Fruit fly (Drosophila melanogaster) whole organism, embryonic: ENCODE results near the gene Prosbeta2.

Source experiments
- CG10147 ChIP-seq: fragments of 200-800 bp; sonication (Bioruptor generic); optimal IDR thresholded peaks from 2 replicates; lab custom pipeline; 2019; ENCODE audit warnings: missing biosample characterization, mild to moderate bottlenecking, missing genetic modification characterization, moderate library complexity
- CG10321 ChIP-seq: fragments of 200-800 bp; sonication (Bioruptor generic); IDR thresholded peaks from 2 replicates; pipeline ENCODE4 v1.3.6; 2022; ENCODE audit warnings: missing biosample characterization, missing genetic modification characterization
- CG11723 ChIP-seq: fragments of 200-800 bp; sonication (Bioruptor generic); optimal IDR thresholded peaks from 2 replicates; lab custom pipeline; 2017; ENCODE audit warnings: missing biosample characterization, mild to moderate bottlenecking, missing genetic modification characterization
- CG12104 ChIP-seq: fragments of 200-800 bp; sonication (Bioruptor generic); optimal IDR thresholded peaks from 3 replicates; lab custom pipeline; 2016; ENCODE audit warnings: missing biosample characterization, missing genetic modification characterization
- CG12219 ChIP-seq: fragments of 200-800 bp; sonication (Bioruptor generic); optimal IDR thresholded peaks from 3 replicates; lab custom pipeline; 2018; ENCODE audit warnings: missing biosample characterization, mild to moderate bottlenecking, missing genetic modification characterization
- CG15269 ChIP-seq: fragments of 200-800 bp; sonication (Bioruptor generic); optimal IDR thresholded peaks from 2 replicates; lab custom pipeline; 2018; ENCODE audit warnings: missing biosample characterization, mild to moderate bottlenecking, missing genetic modification characterization, moderate library complexity
- CG1529 ChIP-seq: fragments of 200-800 bp; sonication (Bioruptor generic); optimal IDR thresholded peaks from 3 replicates; lab custom pipeline; 2018; ENCODE audit warnings: missing biosample characterization, missing genetic modification characterization
- CG17361 ChIP-seq: fragments of 200-800 bp; sonication (Bioruptor generic); IDR thresholded peaks from 3 replicates; pipeline ENCODE4 v1.3.6; 2022; ENCODE audit warnings: missing biosample characterization, missing genetic modification characterization
- CG17829 ChIP-seq: fragments of 200-800 bp; optimal IDR thresholded peaks from 2 replicates; lab custom pipeline; 2019; ENCODE audit warnings: missing biosample characterization, mild to moderate bottlenecking, missing genetic modification characterization, moderate library complexity
- CG18011 ChIP-seq: fragments of 200-800 bp; sonication (Bioruptor generic); optimal IDR thresholded peaks from 2 replicates; lab custom pipeline; 2017; ENCODE audit warnings: missing biosample characterization, missing genetic modification characterization, mild to moderate bottlenecking, moderate library complexity, missing genotype
- CG18619 ChIP-seq: fragments of 200-800 bp; sonication (Bioruptor generic); optimal IDR thresholded peaks from 3 replicates; lab custom pipeline; 2017; ENCODE audit warnings: missing biosample characterization, mild to moderate bottlenecking, missing genetic modification characterization
- CG2712 ChIP-seq: fragments of 200-800 bp; optimal IDR thresholded peaks from 3 replicates; lab custom pipeline; 2019; ENCODE audit warnings: missing biosample characterization, mild to moderate bottlenecking, missing genetic modification characterization, moderate library complexity
- CG30431 ChIP-seq: fragments of 200-800 bp; sonication (Bioruptor generic); optimal IDR thresholded peaks from 2 replicates; lab custom pipeline; 2017; ENCODE audit warnings: missing biosample characterization, missing genetic modification characterization
- CG31388 ChIP-seq: fragments of 200-800 bp; sonication (Bioruptor generic); optimal IDR thresholded peaks from 2 replicates; lab custom pipeline; 2016; ENCODE audit warnings: missing biosample characterization, missing genetic modification characterization
- CG3281 ChIP-seq: fragments of 200-800 bp; sonication (Bioruptor generic); optimal IDR thresholded peaks from 3 replicates; lab custom pipeline; 2017; ENCODE audit warnings: missing biosample characterization, mild to moderate bottlenecking, missing genetic modification characterization
- CG33557 ChIP-seq: fragments of 200-800 bp; sonication (Bioruptor generic); optimal IDR thresholded peaks from 2 replicates; lab custom pipeline; 2019; ENCODE audit warnings: missing biosample characterization, mild to moderate bottlenecking, missing genetic modification characterization, moderate library complexity
- CG4730 ChIP-seq: fragments of 200-800 bp; sonication (Bioruptor generic); IDR thresholded peaks from 2 replicates; pipeline ENCODE4 v1.3.6; 2022; ENCODE audit warnings: missing biosample characterization, missing genetic modification characterization
- CG6689 ChIP-seq: fragments of 200-800 bp; sonication (Bioruptor generic); IDR thresholded peaks from 2 replicates; pipeline ENCODE4 v1.3.6; 2022; ENCODE audit warnings: missing biosample characterization, missing genetic modification characterization
- CG7556 ChIP-seq: fragments of 200-800 bp; sonication (Bioruptor generic); optimal IDR thresholded peaks from 2 replicates; lab custom pipeline; 2017; ENCODE audit warnings: missing biosample characterization, mild to moderate bottlenecking, missing genetic modification characterization
- CG8089 ChIP-seq: fragments of 200-800 bp; sonication (Bioruptor generic); optimal IDR thresholded peaks from 3 replicates; lab custom pipeline; 2016; ENCODE audit warnings: missing biosample characterization, missing genetic modification characterization
- Dbx ChIP-seq: fragments of 200-800 bp; sonication (Bioruptor generic); IDR thresholded peaks from 3 replicates; pipeline ENCODE4 v1.3.6; 2022; ENCODE audit warnings: missing biosample characterization, missing genetic modification characterization
- Fer2 ChIP-seq: fragments of 200-800 bp; sonication (Bioruptor generic); optimal IDR thresholded peaks from 2 replicates; lab custom pipeline; 2018; ENCODE audit warnings: missing biosample characterization, mild to moderate bottlenecking, missing genetic modification characterization, moderate library complexity
- HHEX ChIP-seq: fragments of 200-800 bp; sonication (Bioruptor generic); optimal IDR thresholded peaks from 3 replicates; lab custom pipeline; 2017; ENCODE audit warnings: missing biosample characterization, mild to moderate bottlenecking, missing genetic modification characterization, missing genetic modification reagents
- Hand ChIP-seq: fragments of 200-800 bp; sonication (Bioruptor generic); optimal IDR thresholded peaks from 2 replicates; lab custom pipeline; 2017; ENCODE audit warnings: mild to moderate bottlenecking, missing biosample characterization, missing genetic modification reagents, missing genetic modification characterization
- Mad ChIP-seq: fragments of 200-800 bp; sonication (Bioruptor generic); optimal IDR thresholded peaks from 2 replicates; lab custom pipeline; 2016; ENCODE audit warnings: missing biosample characterization, missing genetic modification characterization
- Med ChIP-seq: fragments of 200-800 bp; sonication (Bioruptor generic); peaks from one replicate; lab custom pipeline; 2016; ENCODE audit warnings: missing biosample characterization, missing genetic modification characterization, mild to moderate bottlenecking, inconsistent platforms, moderate library complexity
- NC2β ChIP-seq: fragments of 200-800 bp; sonication (Bioruptor generic); optimal IDR thresholded peaks from 2 replicates; lab custom pipeline; 2016; ENCODE audit warnings: missing biosample characterization, missing genetic modification characterization
- Nf-YA ChIP-seq: fragments of 200-800 bp; sonication (Bioruptor generic); IDR thresholded peaks from 2 replicates; pipeline ENCODE4 v1.3.6; 2022; ENCODE audit warnings: missing biosample characterization, missing genetic modification characterization
- Rfx ChIP-seq: fragments of 200-800 bp; sonication (Bioruptor generic); IDR thresholded peaks from 2 replicates; pipeline ENCODE4 v1.3.6; 2022; ENCODE audit warnings: missing biosample characterization, missing genetic modification characterization
- Sox100B ChIP-seq: fragments of 200-800 bp; sonication (Bioruptor generic); optimal IDR thresholded peaks from 3 replicates; lab custom pipeline; 2018; ENCODE audit warnings: missing biosample characterization, mild to moderate bottlenecking, missing genetic modification characterization
- Sox102F ChIP-seq: fragments of 200-800 bp; sonication (Bioruptor generic); optimal IDR thresholded peaks from 2 replicates; lab custom pipeline; 2018; ENCODE audit warnings: missing biosample characterization, mild to moderate bottlenecking, missing genetic modification characterization, moderate library complexity
- Tbp ChIP-seq: fragments of >200 bp; optimal IDR thresholded peaks from 2 replicates; lab custom pipeline; 2018; ENCODE audit warnings: missing biosample characterization, missing genetic modification characterization
- amos ChIP-seq: fragments of 200-800 bp; sonication (Bioruptor generic); IDR thresholded peaks from 2 replicates; pipeline ENCODE4 v1.3.6; 2022; ENCODE audit warnings: missing biosample characterization, missing genetic modification characterization; ENCODE audit not compliant: partially characterized antibody
- ap ChIP-seq: fragments of 200-800 bp; sonication (Bioruptor generic); IDR thresholded peaks from 2 replicates; pipeline ENCODE4 v1.3.6; 2022; ENCODE audit warnings: missing biosample characterization, missing genetic modification characterization
- ash1 ChIP-seq: fragments of 200-800 bp; sonication (Bioruptor generic); optimal IDR thresholded peaks from 2 replicates; lab custom pipeline; 2018; ENCODE audit warnings: missing biosample characterization, mild to moderate bottlenecking, missing genetic modification characterization
- ato ChIP-seq: fragments of 200-800 bp; sonication (Bioruptor generic); IDR thresholded peaks from 2 replicates; pipeline ENCODE4 v1.3.6; 2022; ENCODE audit warnings: missing biosample characterization, missing genetic modification characterization; ENCODE audit not compliant: partially characterized antibody
- cad ChIP-seq: fragments of >200 bp; optimal IDR thresholded peaks from 2 replicates; lab custom pipeline; 2017; ENCODE audit warnings: missing biosample characterization, missing genetic modification characterization
- crol ChIP-seq: fragments of 200-800 bp; sonication (Bioruptor generic); IDR thresholded peaks from 2 replicates; pipeline ENCODE4 v1.3.6; 2022; ENCODE audit warnings: missing biosample characterization, missing genetic modification characterization
- fd3F ChIP-seq: fragments of 200-800 bp; sonication (Bioruptor generic); optimal IDR thresholded peaks from 2 replicates; lab custom pipeline; 2018; ENCODE audit warnings: missing biosample characterization, mild to moderate bottlenecking, missing genetic modification characterization, moderate library complexity
- hkb ChIP-seq, 2 experiments: fragments of 200-800 bp in 1 of 2; fragments of >200 bp in 1 of 2; sonication (Bioruptor generic) in 1 of 2; IDR thresholded peaks in 1 of 2; optimal IDR thresholded peaks in 1 of 2; 2 replicates each; pipeline versions ENCODE4 v1.3.6 to Lab custom; 2017 to 2022; ENCODE audit warnings: missing biosample characterization in 1 of 2, missing genetic modification characterization in 1 of 2
- kah ChIP-seq: fragments of 200-800 bp; sonication (Bioruptor generic); optimal IDR thresholded peaks from 2 replicates; lab custom pipeline; 2018; ENCODE audit warnings: missing biosample characterization, mild to moderate bottlenecking, missing genetic modification characterization
- lola ChIP-seq, 3 experiments: fragments of >200 bp in 2 of 3; fragments of 200-800 bp in 1 of 3; sonication (Bioruptor generic) in 1 of 3; optimal IDR thresholded peaks; 2 replicates each; lab custom pipeline; 2017 to 2019; ENCODE audit warnings: missing biosample characterization in 3 of 3, missing genetic modification characterization in 3 of 3, mild to moderate bottlenecking in 1 of 3, moderate library complexity in 1 of 3
- sens ChIP-seq: fragments of 200-800 bp; sonication (Bioruptor generic); peaks from one replicate; lab custom pipeline; 2016; ENCODE audit warnings: missing biosample characterization, missing genetic modification characterization
- slou ChIP-seq: fragments of 200-800 bp; sonication (Bioruptor generic); optimal IDR thresholded peaks from 3 replicates; lab custom pipeline; 2016; ENCODE audit warnings: missing biosample characterization, missing genetic modification characterization
- stwl ChIP-seq: fragments of 200-800 bp; sonication (Bioruptor generic); optimal IDR thresholded peaks from 3 replicates; lab custom pipeline; 2018; ENCODE audit warnings: missing biosample characterization, mild to moderate bottlenecking, missing genetic modification characterization, moderate library complexity
- tin ChIP-seq: fragments of 200-800 bp; sonication (Bioruptor generic); optimal IDR thresholded peaks from 3 replicates; lab custom pipeline; 2016; ENCODE audit warnings: missing biosample characterization, missing genetic modification characterization

Prosbeta2 gene

dm6 chr3L:15034061-15034713 is 34.4 kb downstream of the Prosbeta2 start (continued):
- peak; percentile 56 for TF ChIP-seq Med (GFP tag; lab: Kevin White, UChicago)
- TF ChIP-seq Nf-YA (GFP tag; lab: Robert Waterston, UW), result no peak
- TF ChIP-seq Hand (GFP tag; lab: Kevin White, UChicago), result peak; percentile 73
- peak; percentile 6 for TF ChIP-seq Fer2
- no peak for TF ChIP-seq CG33557
- no peak for TF ChIP-seq ato
- no peak for TF ChIP-seq fd3F
- no peak for TF ChIP-seq HHEX (GFP tag; lab: Kevin White, UChicago)
- no peak for TF ChIP-seq CG4730
- no peak for TF ChIP-seq Mad (GFP tag; lab: Kevin White, UChicago)
- no peak for TF ChIP-seq Tbp (GFP tag; lab: Kevin White, UChicago)
- no peak for TF ChIP-seq hkb (optimal IDR thresholded peaks at IDR 0.05; lab: Kevin White, UChicago)
- TF ChIP-seq hkb (GFP tag; IDR thresholded peaks at IDR 0.05; lab: Robert Waterston, UW), result 0 out of 2 replicates have a peak, but pooled peaks have one; percentile 17
- no peak for TF ChIP-seq Rfx (GFP tag; lab: Robert Waterston, UW)
- peak; percentile 21 for TF ChIP-seq CG12104
- TF ChIP-seq lola (GFP tag; optimal IDR thresholded peaks at IDR 0.05; lab: Kevin White, UChicago), result no peak
- no peak for TF ChIP-seq crol
- TF ChIP-seq kah (GFP tag; lab: Kevin White, UChicago), result no peak
- TF ChIP-seq tin, result no peak
- peak; percentile 64 for TF ChIP-seq Sox100B (GFP tag; lab: Kevin White, UChicago)
- no peak for TF ChIP-seq CG10321 (GFP tag; lab: Robert Waterston, UW)
- TF ChIP-seq CG1529, result no peak
- peak; percentile 59 for TF ChIP-seq CG10147 (GFP tag; lab: Kevin White, UChicago)
- TF ChIP-seq CG8089 (GFP tag; lab: Kevin White, UChicago), result no peak
- TF ChIP-seq amos, result no peak
- TF ChIP-seq CG18011 (GFP tag; lab: Kevin White, UChicago), result no peak
- TF ChIP-seq CG17361 (GFP tag; lab: Robert Waterston, UW), result peak; percentile 65; the same call in 2 of the 3 replicates
- TF ChIP-seq CG15269 (tag; lab: Kevin White, UChicago), result peak; percentile 49
- TF ChIP-seq Dbx (GFP tag; lab: Robert Waterston, UW), result no peak
- no peak for TF ChIP-seq CG31388
- TF ChIP-seq CG30431 (GFP tag; lab: Kevin White, UChicago), result no peak
- TF ChIP-seq slou (GFP tag; lab: Kevin White, UChicago), result no peak
- TF ChIP-seq sens (GFP tag; lab: Kevin White, UChicago), result peak; percentile 41
- TF ChIP-seq Sox102F (GFP tag; lab: Kevin White, UChicago), result peak; percentile 38
- peak; percentile 85 for TF ChIP-seq CG7556 (GFP tag; lab: Kevin White, UChicago)
- TF ChIP-seq ap (GFP tag; lab: Robert Waterston, UW), result no peak
- peak; percentile 42 for TF ChIP-seq CG2712
- no peak for TF ChIP-seq cad (GFP tag; lab: Kevin White, UChicago)
- TF ChIP-seq CG6689 (GFP tag; lab: Robert Waterston, UW), result no peak
- TF ChIP-seq CG12219 (GFP tag; lab: Kevin White, UChicago), result no peak
- no peak for TF ChIP-seq stwl (tag; lab: Kevin White, UChicago)
- TF ChIP-seq NC2β (GFP tag; lab: Kevin White, UChicago), result no peak
- TF ChIP-seq CG17829, result peak; percentile 26
- TF ChIP-seq CG11723 (GFP tag; lab: Kevin White, UChicago), result peak; percentile 6
- TF ChIP-seq CG3281 (GFP tag; lab: Kevin White, UChicago), result peak; percentile 63
- no peak for TF ChIP-seq ash1 (GFP tag; lab: Kevin White, UChicago)
- peak; percentile 48 for TF ChIP-seq CG18619 (GFP tag; lab: Kevin White, UChicago)
